Worm (Caenorhabditis elegans) whole organism, young adult: ENCODE results near the gene C18D11.1.

Source experiments
- F57A8.1 ChIP-seq: fragments of 200-800 bp; sonication (Bioruptor generic); optimal IDR thresholded peaks from 2 replicates; lab custom pipeline; 2018; ENCODE audit warnings: mild to moderate bottlenecking, missing genetic modification characterization, moderate library complexity, missing compliant biosample characterization
- K11D2.4 ChIP-seq: fragments of 200-800 bp; sonication (Bioruptor generic); IDR thresholded peaks from 2 replicates; pipeline ENCODE4 v1.3.6; 2022; ENCODE audit warnings: missing genetic modification reagents, missing genetic modification characterization, missing compliant biosample characterization
- K12H6.12 ChIP-seq: fragments of 200-800 bp; sonication (Bioruptor generic); optimal IDR thresholded peaks from 2 replicates; lab custom pipeline; 2018; ENCODE audit warnings: mild to moderate bottlenecking, missing genetic modification characterization, missing compliant biosample characterization
- Y53F4B.3 ChIP-seq: fragments of 200-800 bp; sonication (Bioruptor generic); IDR thresholded peaks from 2 replicates; pipeline ENCODE4 v1.3.6; 2022; ENCODE audit warnings: missing genetic modification reagents, missing genetic modification characterization, missing compliant biosample characterization
- Y67H2A.10 ChIP-seq: fragments of 200-800 bp; sonication (Bioruptor generic); conservative IDR thresholded peaks from 2 replicates; pipeline ENCODE4 v1.3.6; 2022; ENCODE audit warnings: missing genetic modification reagents, missing genetic modification characterization, missing compliant biosample characterization
- Y79H2A.3 ChIP-seq: fragments of 200-800 bp; sonication (Bioruptor generic); conservative IDR thresholded peaks from 2 replicates; pipeline ENCODE4 v1.3.6; 2022; ENCODE audit warnings: missing genetic modification reagents, missing genetic modification characterization, missing compliant biosample characterization
- Y95B8A.8 ChIP-seq: fragments of 200-800 bp; sonication (Bioruptor generic); IDR thresholded peaks from 2 replicates; pipeline ENCODE4 v1.3.6; 2022; ENCODE audit warnings: missing genetic modification reagents, missing genetic modification characterization, missing compliant biosample characterization
- ZK185.1 ChIP-seq: sonication (generic microtip); optimal IDR thresholded peaks from 2 replicates; lab custom pipeline; 2016; ENCODE audit warnings: mild to moderate bottlenecking, missing genetic modification characterization, missing compliant biosample characterization; ENCODE audit not compliant: poor library complexity, severe bottlenecking
- ama-1 ChIP-seq, 3 experiments: fragments of 150-350 bp in 1 of 3; sonication (generic microtip) in 2 of 3; optimal IDR thresholded peaks; 2 replicates each; lab custom pipeline; 2014 to 2018; ENCODE audit warnings: missing biosample characterization in 2 of 3, missing genetic modification characterization in 2 of 3, missing genetic modification reagents in 2 of 3
- aptf-3 ChIP-seq: fragments of 200-800 bp; sonication (Bioruptor generic); IDR thresholded peaks from 2 replicates; pipeline ENCODE4 v1.3.6; 2022; ENCODE audit warnings: missing genetic modification characterization, missing compliant biosample characterization
- attf-5 ChIP-seq: fragments of 200-800 bp; sonication (Bioruptor generic); optimal IDR thresholded peaks from 2 replicates; lab custom pipeline; 2018; ENCODE audit warnings: mild to moderate bottlenecking, missing genetic modification characterization, missing compliant biosample characterization
- cebp-1 ChIP-seq, 2 experiments: fragments of 200-800 bp in 1 of 2; sonication (Bioruptor generic) in 1 of 2; sonication (generic microtip) in 1 of 2; IDR thresholded peaks in 1 of 2; optimal IDR thresholded peaks in 1 of 2; 2 replicates each; pipeline versions ENCODE4 v1.3.6 to Lab custom; 2017 to 2022; ENCODE audit warnings: missing compliant biosample characterization in 2 of 2, missing genetic modification characterization in 2 of 2, mild to moderate bottlenecking in 1 of 2, missing genetic modification reagents in 1 of 2, moderate library complexity in 1 of 2
- cebp-2 ChIP-seq: fragments of 200-800 bp; sonication (Bioruptor generic); IDR thresholded peaks from 2 replicates; pipeline ENCODE4 v1.3.6; 2022; ENCODE audit warnings: missing genetic modification characterization, missing compliant biosample characterization
- ceh-100 ChIP-seq: fragments of 200-800 bp; sonication (Bioruptor generic); IDR thresholded peaks from 2 replicates; pipeline ENCODE4 v1.3.6; 2022; ENCODE audit warnings: missing genetic modification reagents, missing genetic modification characterization, missing compliant biosample characterization
- ceh-27 ChIP-seq: fragments of 200-800 bp; sonication (Bioruptor generic); optimal IDR thresholded peaks from 2 replicates; lab custom pipeline; 2018; ENCODE audit warnings: mild to moderate bottlenecking, missing genetic modification characterization, moderate library complexity, missing compliant biosample characterization
- ceh-91 ChIP-seq: fragments of 200-800 bp; sonication (Bioruptor generic); IDR thresholded peaks from 2 replicates; pipeline ENCODE4 v1.3.6; 2022; ENCODE audit warnings: missing genetic modification reagents, missing genetic modification characterization, missing compliant biosample characterization
- dpff-1 ChIP-seq: sonication (generic microtip); optimal IDR thresholded peaks from 2 replicates; lab custom pipeline; 2017; ENCODE audit warnings: mild to moderate bottlenecking, missing genetic modification characterization, missing compliant biosample characterization
- egl-44 ChIP-seq: fragments of 200-800 bp; sonication (Bioruptor generic); IDR thresholded peaks from 2 replicates; pipeline ENCODE4 v1.3.6; 2022; ENCODE audit warnings: missing genetic modification reagents, missing genetic modification characterization, missing compliant biosample characterization
- egrh-3 ChIP-seq: fragments of 200-800 bp; sonication (Bioruptor generic); IDR thresholded peaks from 2 replicates; pipeline ENCODE4 v1.3.6; 2022; ENCODE audit warnings: missing genetic modification reagents, missing genetic modification characterization, missing compliant biosample characterization
- hmg-1.2 ChIP-seq: fragments of 200-800 bp; sonication (Bioruptor generic); IDR thresholded peaks from 2 replicates; pipeline ENCODE4 v1.3.6; 2022; ENCODE audit warnings: missing genetic modification reagents, missing genetic modification characterization, missing compliant biosample characterization
- hrde-1 ChIP-seq: sonication (generic microtip); optimal IDR thresholded peaks from 2 replicates; lab custom pipeline; 2016; ENCODE audit warnings: missing genetic modification characterization, mild to moderate bottlenecking, missing compliant biosample characterization, moderate library complexity, missing genotype, missing genetic modification reagents, borderline replicate concordance
- lag-1 ChIP-seq: fragments of 200-800 bp; sonication (Bioruptor generic); IDR thresholded peaks from 2 replicates; pipeline ENCODE4 v1.3.6; 2022; ENCODE audit warnings: missing genetic modification reagents, missing genetic modification characterization, missing compliant biosample characterization
- lin-26 ChIP-seq: fragments of 200-800 bp; sonication (Bioruptor generic); IDR thresholded peaks from 2 replicates; pipeline ENCODE4 v1.3.6; 2022; ENCODE audit warnings: missing genetic modification reagents, missing genetic modification characterization, missing compliant biosample characterization
- lin-35 ChIP-seq, 3 experiments: fragments of 150-350 bp in 2 of 3; sonication (generic microtip) in 1 of 3; optimal IDR thresholded peaks; 2 replicates each; lab custom pipeline; 2014 to 2018; ENCODE audit warnings: missing biosample characterization in 3 of 3, missing genetic modification characterization in 3 of 3, missing genetic modification reagents in 3 of 3
- lin-54 ChIP-seq: fragments of 200-800 bp; sonication (Bioruptor generic); optimal IDR thresholded peaks from 2 replicates; lab custom pipeline; 2018; ENCODE audit warnings: mild to moderate bottlenecking, missing genetic modification characterization, missing compliant biosample characterization
- lsl-1 ChIP-seq: fragments of 200-800 bp; sonication (Bioruptor generic); optimal IDR thresholded peaks from 2 replicates; lab custom pipeline; 2018; ENCODE audit warnings: mild to moderate bottlenecking, missing genetic modification characterization, moderate library complexity, missing compliant biosample characterization
- lsy-27 ChIP-seq: sonication (generic microtip); optimal IDR thresholded peaks from 2 replicates; lab custom pipeline; 2017; ENCODE audit warnings: missing genetic modification characterization, mild to moderate bottlenecking, missing compliant biosample characterization, antibody characterized with exemption, missing genotype, borderline replicate concordance; ENCODE audit not compliant: insufficient read depth
- madf-6 ChIP-seq: fragments of 200-800 bp; sonication (Bioruptor generic); IDR thresholded peaks from 2 replicates; pipeline ENCODE4 v1.3.6; 2022; ENCODE audit warnings: missing genetic modification reagents, missing genetic modification characterization, missing compliant biosample characterization
- mes-4 ChIP-seq: sonication (generic microtip); optimal IDR thresholded peaks from 2 replicates; lab custom pipeline; 2016; ENCODE audit warnings: missing genotype, missing genetic modification characterization, missing compliant biosample characterization
- nfyb-1 ChIP-seq: fragments of 200-800 bp; sonication (Bioruptor generic); IDR thresholded peaks from 2 replicates; pipeline ENCODE4 v1.3.6; 2022; ENCODE audit warnings: missing genetic modification reagents, missing genetic modification characterization, missing compliant biosample characterization
- nhr-120 ChIP-seq: fragments of 200-800 bp; sonication (Bioruptor generic); IDR thresholded peaks from 2 replicates; pipeline ENCODE4 v1.3.6; 2022; ENCODE audit warnings: missing genetic modification characterization, missing compliant biosample characterization
- nhr-90 ChIP-seq: sonication (generic microtip); optimal IDR thresholded peaks from 2 replicates; lab custom pipeline; 2016; ENCODE audit warnings: missing genotype, mild to moderate bottlenecking, missing genetic modification characterization, missing compliant biosample characterization
- repo-1 ChIP-seq: sonication (generic microtip); optimal IDR thresholded peaks from 2 replicates; lab custom pipeline; 2017; ENCODE audit warnings: mild to moderate bottlenecking, missing genetic modification characterization, missing compliant biosample characterization
- tbp1 ChIP-seq: fragments of 200-800 bp; sonication (Bioruptor generic); optimal IDR thresholded peaks from 2 replicates; lab custom pipeline; 2018; ENCODE audit warnings: mild to moderate bottlenecking, missing genetic modification characterization, missing compliant biosample characterization
- zfh-2 ChIP-seq: fragments of 200-800 bp; sonication (Bioruptor generic); conservative IDR thresholded peaks from 2 replicates; pipeline ENCODE4 v1.3.6; 2022; ENCODE audit warnings: missing genetic modification reagents, missing genetic modification characterization, missing compliant biosample characterization

The C18D11.1 gene

ce11 chrIII:11848317-11848716 lies 31.9 kb downstream of the C18D11.1 start:
- TF ChIP-seq cebp-1 (GFP tag; IDR thresholded peaks at IDR 0.05; lab: Robert Waterston, UW) (no peak), cebp-1 (tag; optimal IDR thresholded peaks at IDR 0.05; lab: Kevin White, UChicago) (peak; percentile 31), ZK185.1 (tag; lab: Kevin White, UChicago) (no peak), ceh-91 (no peak), ceh-100 (GFP tag; lab: Robert Waterston, UW) (peak; percentile 77), lin-35 (GFP tag; optimal IDR thresholded peaks at IDR 0.05; lab: Kevin White, UChicago) (no peak), aptf-3 (GFP tag; lab: Robert Waterston, UW) (no peak), nfyb-1 (GFP tag; lab: Robert Waterston, UW) (0 out of 2 replicates have a peak, but pooled peaks have one; percentile 35), hrde-1 (tag; lab: Kevin White, UChicago) (no peak), madf-6 (GFP tag; lab: Robert Waterston, UW) (peak; percentile 10; the same call in 1 of the 2 replicates), mes-4 (tag; lab: Kevin White, UChicago) (no peak), lsl-1 (no peak), lin-26 (GFP tag; lab: Robert Waterston, UW) (0 out of 2 replicates have a peak, but pooled peaks have one; percentile 18), egrh-3 (peak; percentile 31; the same call in 1 of the 2 replicates), Y67H2A.10 (no peak), hmg-1.2 (GFP tag; lab: Robert Waterston, UW) (peak; percentile 12; the same call in 1 of the 2 replicates)

- TF ChIP-seq K12H6.12 (tag; lab: Kevin White, UChicago) = no peak
- TF ChIP-seq hrde-1 (tag; lab: Kevin White, UChicago) = no peak
- peak; percentile 21; the same call in 1 of the 2 replicates for TF ChIP-seq madf-6 (GFP tag; lab: Robert Waterston, UW)
- TF ChIP-seq cebp-1 (GFP tag; IDR thresholded peaks at IDR 0.05; lab: Robert Waterston, UW) = no peak
- TF ChIP-seq cebp-1 (tag; optimal IDR thresholded peaks at IDR 0.05; lab: Kevin White, UChicago) = peak; percentile 63
- TF ChIP-seq Y79H2A.3 (GFP tag; lab: Robert Waterston, UW) = 0 out of 2 replicates have a peak, but pooled peaks have one; percentile 35
Observed at ce11 chrIII:11849590-11849989, 33.2 kb downstream of the C18D11.1 start.

ce11 chrIII:11853533-11853932 lies 37.2 kb downstream of the C18D11.1 start:
- TF ChIP-seq hrde-1 (tag; lab: Kevin White, UChicago) (no peak), zfh-2 (GFP tag; lab: Robert Waterston, UW) (peak; percentile 60; the same call in 1 of the 2 replicates)
- TF ChIP-seq, all 124 proteins: peak for 1

ce11 chrIII:11856852-11857251 lies 40.5 kb downstream of the C18D11.1 start:
- TF ChIP-seq dpff-1 (tag; lab: Kevin White, UChicago) (no peak), Y95B8A.8 (GFP tag; lab: Robert Waterston, UW) (no peak), nhr-120 (GFP tag; lab: Robert Waterston, UW) (no peak), Y67H2A.10 (no peak), repo-1 (tag; lab: Kevin White, UChicago) (no peak), ceh-91 (no peak), ceh-27 (GFP tag; lab: Kevin White, UChicago) (no peak), Y53F4B.3 (GFP tag; lab: Robert Waterston, UW) (no peak), K11D2.4 (GFP tag; lab: Robert Waterston, UW) (no peak), cebp-2 (no peak), lag-1 (GFP tag; lab: Robert Waterston, UW) (no peak), attf-5 (no peak), lin-54 (no peak), Y79H2A.3 (GFP tag; lab: Robert Waterston, UW) (no peak), lsy-27 (no peak), egl-44 (GFP tag; lab: Robert Waterston, UW) (no peak), tbp1 (no peak), nhr-90 (tag; lab: Kevin White, UChicago) (no peak), ama-1 (optimal IDR thresholded peaks at IDR 0.05; lab: Kevin White, UChicago) (no peak), ama-1 (GFP tag; optimal IDR thresholded peaks at IDR 0.05; lab: Kevin White, UChicago) (no peak), F57A8.1 (no peak)
